Worm (Caenorhabditis elegans) whole organism, mixed stage, embryonic: ENCODE data around the gene C51E3.9.

ENCODE experiments used
- cnd-1 ChIP-seq: fragments of 200-800 bp; sonication (Bioruptor generic); optimal IDR thresholded peaks from 2 replicates; lab custom pipeline; 2018; ENCODE audit warnings: mild to moderate bottlenecking, missing genetic modification characterization, missing compliant biosample characterization
- elt-1 ChIP-seq: sonication (generic microtip); optimal IDR thresholded peaks from 2 replicates; lab custom pipeline; 2017; ENCODE audit warnings: missing genetic modification characterization, mild to moderate bottlenecking, missing compliant biosample characterization, antibody characterized with exemption, moderate library complexity, borderline replicate concordance; ENCODE audit not compliant: insufficient read depth
- elt-3 ChIP-seq: fragments of 150-350 bp; optimal IDR thresholded peaks from 2 replicates; lab custom pipeline; 2014; ENCODE audit warnings: missing biosample characterization, missing genetic modification characterization
- lin-13 ChIP-seq: fragments of 150-350 bp; optimal IDR thresholded peaks from 2 replicates; lab custom pipeline; 2014; ENCODE audit warnings: missing biosample characterization, missing genetic modification characterization
- lsy-2 ChIP-seq: fragments of 150-350 bp; optimal IDR thresholded peaks from 2 replicates; lab custom pipeline; 2014; ENCODE audit warnings: missing biosample characterization, missing genetic modification characterization
- mep-1 ChIP-seq: fragments of 150-350 bp; optimal IDR thresholded peaks from 2 replicates; lab custom pipeline; 2017; ENCODE audit warnings: missing biosample characterization, missing genetic modification reagents, missing genetic modification characterization, inconsistent platforms
- nhr-12 ChIP-seq: fragments of 150-350 bp; optimal IDR thresholded peaks from 2 replicates; lab custom pipeline; 2014; ENCODE audit warnings: missing biosample characterization, missing genetic modification characterization
- nhr-28 ChIP-seq: fragments of 150-350 bp; optimal IDR thresholded peaks from 2 replicates; lab custom pipeline; 2014; ENCODE audit warnings: missing biosample characterization, missing genetic modification characterization
- nhr-76 ChIP-seq: sonication (generic microtip); optimal IDR thresholded peaks from 2 replicates; lab custom pipeline; 2017; ENCODE audit warnings: missing biosample characterization, missing genetic modification characterization
- pha-4 ChIP-seq: fragments of 150-350 bp; optimal IDR thresholded peaks from 2 replicates; lab custom pipeline; 2018; ENCODE audit warnings: missing biosample characterization, missing genetic modification reagents, missing genetic modification characterization
- unc-120 ChIP-seq: sonication (generic microtip); optimal IDR thresholded peaks from 2 replicates; lab custom pipeline; 2017; ENCODE audit warnings: missing genetic modification characterization, missing compliant biosample characterization; ENCODE audit not compliant: poor library complexity, severe bottlenecking
- unc-62 ChIP-seq: fragments of 150-350 bp; optimal IDR thresholded peaks from 2 replicates; lab custom pipeline; 2014; ENCODE audit warnings: missing biosample characterization, missing genetic modification reagents, missing genetic modification characterization
- zip-8 ChIP-seq: fragments of 150-350 bp; optimal IDR thresholded peaks from 2 replicates; lab custom pipeline; 2014; ENCODE audit warnings: missing biosample characterization, missing genetic modification characterization

ce11 chrV:10096932-10097331, 48.8 kb upstream of the C51E3.9 start:
- TF ChIP-seq lin-13 (tag; lab: Kevin White, UChicago) (no peak), nhr-12 (no peak), nhr-28 (tag; lab: Kevin White, UChicago) (no peak), unc-62 (GFP tag; lab: Kevin White, UChicago) (no peak), elt-1 (tag; lab: Kevin White, UChicago) (no peak), lsy-2 (tag; lab: Kevin White, UChicago) (no peak), unc-120 (tag; lab: Kevin White, UChicago) (no peak), mep-1 (tag; lab: Kevin White, UChicago) (no peak), pha-4 (tag; lab: Kevin White, UChicago) (no peak), cnd-1 (tag; lab: Kevin White, UChicago) (no peak), nhr-76 (tag; lab: Kevin White, UChicago) (no peak), zip-8 (tag; lab: Kevin White, UChicago) (no peak), elt-3 (tag; lab: Kevin White, UChicago) (no peak)
